Worm (Caenorhabditis elegans) whole organism, L1 larva: ENCODE measurements around the gene F48F7.6.
A peak's percentile ranks its signal among the peaks of the same experiment; 100 is the strongest.

Experiments
- aly-2 ChIP-seq: fragments of 150-350 bp; optimal IDR thresholded peaks from 2 replicates; lab custom pipeline; 2014; ENCODE audit warnings: missing biosample characterization, missing genetic modification characterization
- blmp-1 ChIP-seq: fragments of 150-350 bp; optimal IDR thresholded peaks from 2 replicates; lab custom pipeline; 2014; ENCODE audit warnings: missing biosample characterization, missing genetic modification characterization
- dsc-1 ChIP-seq: sonication (generic microtip); optimal IDR thresholded peaks from 2 replicates; lab custom pipeline; 2016; ENCODE audit warnings: mild to moderate bottlenecking, missing genetic modification characterization, missing compliant biosample characterization
- mep-1 ChIP-seq: fragments of 150-350 bp; optimal IDR thresholded peaks from 2 replicates; lab custom pipeline; 2014; ENCODE audit warnings: missing biosample characterization, missing genetic modification characterization
- nhr-12 ChIP-seq: sonication (generic microtip); optimal IDR thresholded peaks from 2 replicates; lab custom pipeline; 2017; ENCODE audit warnings: missing biosample characterization, missing genetic modification characterization
- snpc-4 ChIP-seq: fragments of 150-350 bp; optimal IDR thresholded peaks from 2 replicates; lab custom pipeline; 2014; ENCODE audit warnings: missing biosample characterization, missing genetic modification characterization
- unc-30 ChIP-seq: sonication (generic microtip); optimal IDR thresholded peaks from 2 replicates; lab custom pipeline; 2017; ENCODE audit warnings: missing biosample characterization, missing genetic modification characterization
- unc-62 ChIP-seq: fragments of 150-350 bp; optimal IDR thresholded peaks from 2 replicates; lab custom pipeline; 2014; ENCODE audit warnings: missing biosample characterization, missing genetic modification reagents, missing genetic modification characterization
- xbp-1 ChIP-seq: sonication (generic microtip); optimal IDR thresholded peaks from 2 replicates; lab custom pipeline; 2016; ENCODE audit warnings: missing genetic modification characterization, missing compliant biosample characterization
- ztf-11 ChIP-seq, 2 experiments: sonication (generic microtip); optimal IDR thresholded peaks; 2 replicates each; lab custom pipeline; 2016 to 2017; ENCODE audit warnings: missing genetic modification characterization in 2 of 2, missing biosample characterization in 1 of 2, missing compliant biosample characterization in 1 of 2

- TF ChIP-seq ztf-11 (tag; optimal IDR thresholded peaks at IDR 0.05; lab: Kevin White, UChicago) (peak in 1 of 2 experiments; percentile 68), xbp-1 (tag; lab: Kevin White, UChicago) (peak; percentile 62), nhr-12 (tag; lab: Kevin White, UChicago) (no peak), unc-62 (GFP tag; lab: Kevin White, UChicago) (no peak), unc-30 (tag; lab: Kevin White, UChicago) (no peak), mep-1 (peak; percentile 74), blmp-1 (peak; percentile 56), snpc-4 (peak; percentile 47), dsc-1 (peak; percentile 89), aly-2 (peak; percentile 48)
These were observed 38.2 kb downstream of the F48F7.6 start for ce11 chrX:14015808-14016207.
